Fruit fly (Drosophila melanogaster): Measurements from ENCODE around the gene Alg14.
A peak's percentile ranks its signal among the peaks of the same experiment; 100 is the strongest.

Gene Alg14

dm6 chrX:15511399-15511798 is 39.4 kb downstream of the Alg14 start (continued):
- TF ChIP-seq pdm3 (GFP tag; optimal IDR thresholded peaks at IDR 0.05) (peak; percentile 48), Eip75B (GFP tag; optimal IDR thresholded peaks at IDR 0.05) (no peak), CG10669 (GFP tag; optimal IDR thresholded peaks at IDR 0.05) (no peak), Sox102F (GFP tag; optimal IDR thresholded peaks at IDR 0.05) (peak; percentile 32), CG6163 (GFP tag; IDR thresholded peaks at IDR 0.05) (no peak), Hr39 (GFP tag; optimal IDR thresholded peaks at IDR 0.05) (peak; percentile 42), Sox14 (GFP tag; optimal IDR thresholded peaks at IDR 0.05) (peak; percentile 11), Sox15 (GFP tag; optimal IDR thresholded peaks at IDR 0.05) (no peak), Eip93F (GFP tag; optimal IDR thresholded peaks at IDR 0.05) (no peak), net (GFP tag; optimal IDR thresholded peaks at IDR 0.05) (no peak), CG1621 (tag; optimal IDR thresholded peaks at IDR 0.05) (no peak), esn (GFP tag; optimal IDR thresholded peaks at IDR 0.05) (peak; percentile 70), CG4318 (GFP tag; optimal IDR thresholded peaks at IDR 0.05) (no peak), Gug (GFP tag; IDR thresholded peaks at IDR 0.05) (no peak), CG9139 (GFP tag; optimal IDR thresholded peaks at IDR 0.05) (no peak)

Data from whole organism, prepupa.